Fruit fly (Drosophila melanogaster) whole organism, embryonic: Measurements from ENCODE around the gene CG9132.

ENCODE experiments used
- Asciz ChIP-seq: fragments of 200-800 bp; sonication (Bioruptor generic); optimal IDR thresholded peaks from 2 replicates; lab custom pipeline; 2017; ENCODE audit warnings: missing biosample characterization, mild to moderate bottlenecking, missing genetic modification characterization, missing genetic modification reagents
- C15 ChIP-seq: fragments of 200-800 bp; sonication (Bioruptor generic); IDR thresholded peaks from 3 replicates; pipeline ENCODE4 v1.3.6; 2022; ENCODE audit warnings: missing biosample characterization, missing genetic modification characterization
- CG10366 ChIP-seq: fragments of 200-800 bp; sonication (Bioruptor generic); IDR thresholded peaks from 2 replicates; pipeline ENCODE4 v1.3.6; 2022; ENCODE audit warnings: missing biosample characterization, missing genetic modification characterization
- CG12744 ChIP-seq: fragments of 200-800 bp; sonication (Bioruptor generic); optimal IDR thresholded peaks from 2 replicates; lab custom pipeline; 2016; ENCODE audit warnings: missing biosample characterization, missing genetic modification characterization
- CG13424 ChIP-seq: fragments of 200-800 bp; sonication (Bioruptor generic); optimal IDR thresholded peaks from 2 replicates; lab custom pipeline; 2019; ENCODE audit warnings: missing biosample characterization, mild to moderate bottlenecking, missing genetic modification characterization, moderate library complexity
- CG13894 ChIP-seq: fragments of 200-800 bp; sonication (Bioruptor generic); optimal IDR thresholded peaks from 3 replicates; lab custom pipeline; 2018; ENCODE audit warnings: missing biosample characterization, mild to moderate bottlenecking, missing genetic modification characterization, moderate library complexity
- CG1529 ChIP-seq: fragments of 200-800 bp; sonication (Bioruptor generic); optimal IDR thresholded peaks from 3 replicates; lab custom pipeline; 2018; ENCODE audit warnings: missing biosample characterization, missing genetic modification characterization
- CG1792 ChIP-seq: fragments of 200-800 bp; sonication (Bioruptor generic); optimal IDR thresholded peaks from 2 replicates; lab custom pipeline; 2016; ENCODE audit warnings: missing biosample characterization, missing genetic modification characterization
- CG1832 ChIP-seq: fragments of 200-800 bp; sonication (Bioruptor generic); optimal IDR thresholded peaks from 2 replicates; lab custom pipeline; 2017; ENCODE audit warnings: missing biosample characterization, mild to moderate bottlenecking, missing genetic modification characterization, inconsistent platforms
- CG18619 ChIP-seq: fragments of 200-800 bp; sonication (Bioruptor generic); optimal IDR thresholded peaks from 3 replicates; lab custom pipeline; 2017; ENCODE audit warnings: missing biosample characterization, mild to moderate bottlenecking, missing genetic modification characterization
- CG18764 ChIP-seq: fragments of 200-800 bp; sonication (Bioruptor generic); optimal IDR thresholded peaks from 3 replicates; lab custom pipeline; 2016; ENCODE audit warnings: missing biosample characterization, missing genetic modification characterization
- CG2120 ChIP-seq: fragments of 200-800 bp; sonication (Bioruptor generic); optimal IDR thresholded peaks from 3 replicates; lab custom pipeline; 2016; ENCODE audit warnings: missing biosample characterization, missing genetic modification characterization
- CG30431 ChIP-seq: fragments of 200-800 bp; sonication (Bioruptor generic); optimal IDR thresholded peaks from 2 replicates; lab custom pipeline; 2017; ENCODE audit warnings: missing biosample characterization, missing genetic modification characterization
- CG43689 ChIP-seq: fragments of 200-800 bp; sonication (Bioruptor generic); IDR thresholded peaks from 2 replicates; pipeline ENCODE4 v1.3.6; 2022; ENCODE audit warnings: missing biosample characterization, missing genetic modification characterization
- CG4730 ChIP-seq: fragments of 200-800 bp; sonication (Bioruptor generic); IDR thresholded peaks from 2 replicates; pipeline ENCODE4 v1.3.6; 2022; ENCODE audit warnings: missing biosample characterization, missing genetic modification characterization
- CG6654 ChIP-seq: fragments of 200-800 bp; sonication (Bioruptor generic); optimal IDR thresholded peaks from 2 replicates; lab custom pipeline; 2017; ENCODE audit warnings: missing biosample characterization, mild to moderate bottlenecking, missing genetic modification characterization
- CG6683 ChIP-seq: fragments of 200-800 bp; sonication (Bioruptor generic); optimal IDR thresholded peaks from 2 replicates; lab custom pipeline; 2017; ENCODE audit warnings: missing biosample characterization, mild to moderate bottlenecking, missing genetic modification characterization, missing genetic modification reagents
- CG6765 ChIP-seq: fragments of 200-800 bp; sonication (Bioruptor generic); optimal IDR thresholded peaks from 3 replicates; lab custom pipeline; 2017; ENCODE audit warnings: missing biosample characterization, mild to moderate bottlenecking, missing genetic modification characterization
- CG7786 ChIP-seq: fragments of 200-800 bp; sonication (Bioruptor generic); optimal IDR thresholded peaks from 2 replicates; lab custom pipeline; 2016; ENCODE audit warnings: missing biosample characterization, missing genetic modification characterization
- CTCF ChIP-seq: fragments of 200-800 bp; sonication (Bioruptor generic); optimal IDR thresholded peaks from 2 replicates; lab custom pipeline; 2017; ENCODE audit warnings: missing biosample characterization, mild to moderate bottlenecking, missing genetic modification characterization, moderate library complexity
- D19B ChIP-seq: fragments of 200-800 bp; sonication (Bioruptor generic); optimal IDR thresholded peaks from 2 replicates; lab custom pipeline; 2017; ENCODE audit warnings: missing biosample characterization, mild to moderate bottlenecking, missing genetic modification characterization
- Dbx ChIP-seq: fragments of 200-800 bp; sonication (Bioruptor generic); IDR thresholded peaks from 3 replicates; pipeline ENCODE4 v1.3.6; 2022; ENCODE audit warnings: missing biosample characterization, missing genetic modification characterization
- HLH3B ChIP-seq: fragments of 200-800 bp; sonication (Bioruptor generic); IDR thresholded peaks from 2 replicates; pipeline ENCODE4 v1.3.6; 2022; ENCODE audit warnings: missing biosample characterization, missing genetic modification characterization
- Hmr ChIP-seq: fragments of 200-800 bp; sonication (Bioruptor generic); optimal IDR thresholded peaks from 3 replicates; lab custom pipeline; 2017; ENCODE audit warnings: mild to moderate bottlenecking, missing biosample characterization, missing genetic modification reagents, missing genetic modification characterization
- Hr39 ChIP-seq: fragments of >200 bp; optimal IDR thresholded peaks from 2 replicates; lab custom pipeline; 2017
- Kr ChIP-seq: fragments of 200-800 bp; sonication (Bioruptor generic); optimal IDR thresholded peaks from 2 replicates; lab custom pipeline; 2017; ENCODE audit warnings: missing biosample characterization, mild to moderate bottlenecking, missing genetic modification characterization
- MTF-1 ChIP-seq: fragments of 200-800 bp; sonication (Bioruptor generic); optimal IDR thresholded peaks from 2 replicates; lab custom pipeline; 2018; ENCODE audit warnings: missing biosample characterization, mild to moderate bottlenecking, missing genetic modification characterization, borderline replicate concordance
- Mad ChIP-seq: fragments of 200-800 bp; sonication (Bioruptor generic); optimal IDR thresholded peaks from 2 replicates; lab custom pipeline; 2016; ENCODE audit warnings: missing biosample characterization, missing genetic modification characterization
- Med ChIP-seq: fragments of 200-800 bp; sonication (Bioruptor generic); peaks from one replicate; lab custom pipeline; 2016; ENCODE audit warnings: missing biosample characterization, missing genetic modification characterization, mild to moderate bottlenecking, inconsistent platforms, moderate library complexity
- Side ChIP-seq: fragments of 200-800 bp; sonication (Bioruptor generic); optimal IDR thresholded peaks from 2 replicates; lab custom pipeline; 2016; ENCODE audit warnings: missing biosample characterization, missing genetic modification characterization
- Sry-δ ChIP-seq: fragments of 200-800 bp; sonication (Bioruptor generic); optimal IDR thresholded peaks from 2 replicates; lab custom pipeline; 2016; ENCODE audit warnings: missing biosample characterization, missing genetic modification characterization
- Ssrp ChIP-seq: fragments of 200-800 bp; sonication (Bioruptor generic); optimal IDR thresholded peaks from 2 replicates; lab custom pipeline; 2018; ENCODE audit warnings: missing biosample characterization, mild to moderate bottlenecking, missing genetic modification characterization, moderate library complexity
- ab ChIP-seq: fragments of 200-800 bp; sonication (Bioruptor generic); optimal IDR thresholded peaks from 2 replicates; lab custom pipeline; 2016; ENCODE audit warnings: missing biosample characterization, missing genetic modification characterization
- ato ChIP-seq: fragments of 200-800 bp; sonication (Bioruptor generic); IDR thresholded peaks from 2 replicates; pipeline ENCODE4 v1.3.6; 2022; ENCODE audit warnings: missing biosample characterization, missing genetic modification characterization; ENCODE audit not compliant: partially characterized antibody
- btn ChIP-seq: fragments of 200-800 bp; sonication (Bioruptor generic); optimal IDR thresholded peaks from 2 replicates; lab custom pipeline; 2016; ENCODE audit warnings: missing biosample characterization, missing genetic modification characterization
- cas ChIP-seq: fragments of 200-800 bp; sonication (Bioruptor generic); IDR thresholded peaks from 2 replicates; pipeline ENCODE4 v1.3.6; 2022; ENCODE audit warnings: missing biosample characterization, missing genetic modification characterization
- crc ChIP-seq: fragments of 200-800 bp; sonication (Bioruptor generic); optimal IDR thresholded peaks from 2 replicates; lab custom pipeline; 2016; ENCODE audit warnings: missing biosample characterization, missing genetic modification characterization
- crp ChIP-seq, 2 experiments: fragments of 200-800 bp; sonication (Bioruptor generic); optimal IDR thresholded peaks; 2 replicates in 1 of 2; 3 replicates in 1 of 2; lab custom pipeline; 2017; ENCODE audit warnings: missing biosample characterization in 2 of 2, missing genetic modification characterization in 2 of 2, mild to moderate bottlenecking in 1 of 2, moderate library complexity in 1 of 2
- dimm ChIP-seq: fragments of 200-800 bp; sonication (Bioruptor generic); IDR thresholded peaks from 2 replicates; pipeline ENCODE4 v1.3.6; 2022; ENCODE audit warnings: missing biosample characterization, missing genetic modification characterization
- dpn ChIP-seq, 2 experiments: fragments of 200-800 bp; sonication (Bioruptor generic); optimal IDR thresholded peaks; 3 replicates each; lab custom pipeline; 2016; ENCODE audit warnings: missing biosample characterization in 2 of 2, missing genetic modification characterization in 2 of 2
- emc ChIP-seq: fragments of 200-800 bp; sonication (Bioruptor generic); optimal IDR thresholded peaks from 2 replicates; lab custom pipeline; 2016; ENCODE audit warnings: missing biosample characterization, missing genetic modification characterization
- fd3F ChIP-seq: fragments of 200-800 bp; sonication (Bioruptor generic); optimal IDR thresholded peaks from 2 replicates; lab custom pipeline; 2018; ENCODE audit warnings: missing biosample characterization, mild to moderate bottlenecking, missing genetic modification characterization, moderate library complexity
- fu2 ChIP-seq: fragments of 200-800 bp; sonication (Bioruptor generic); optimal IDR thresholded peaks from 2 replicates; lab custom pipeline; 2016; ENCODE audit warnings: missing biosample characterization, missing genetic modification characterization
- grn ChIP-seq: fragments of 200-800 bp; sonication (Bioruptor generic); optimal IDR thresholded peaks from 3 replicates; lab custom pipeline; 2017; ENCODE audit warnings: missing biosample characterization, missing genetic modification characterization
- gsb ChIP-seq: fragments of 200-800 bp; sonication (Bioruptor generic); IDR thresholded peaks from 2 replicates; pipeline ENCODE4 v1.3.6; 2022; ENCODE audit warnings: missing biosample characterization, missing genetic modification characterization
- knrl ChIP-seq: fragments of 200-800 bp; sonication (Bioruptor generic); IDR thresholded peaks from 3 replicates; pipeline ENCODE4 v1.3.6; 2022; ENCODE audit warnings: missing biosample characterization, missing genetic modification characterization; ENCODE audit not compliant: partially characterized antibody
- lmd ChIP-seq: fragments of 200-800 bp; sonication (Bioruptor generic); IDR thresholded peaks from 2 replicates; pipeline ENCODE4 v1.3.6; 2022; ENCODE audit warnings: missing biosample characterization, missing genetic modification characterization
- lola ChIP-seq, 3 experiments: fragments of >200 bp in 2 of 3; fragments of 200-800 bp in 1 of 3; sonication (Bioruptor generic) in 1 of 3; optimal IDR thresholded peaks; 2 replicates each; lab custom pipeline; 2017 to 2019; ENCODE audit warnings: missing biosample characterization in 3 of 3, missing genetic modification characterization in 3 of 3, mild to moderate bottlenecking in 1 of 3, moderate library complexity in 1 of 3
- row ChIP-seq: fragments of 200-800 bp; sonication (Bioruptor generic); IDR thresholded peaks from 3 replicates; pipeline ENCODE4 v1.3.6; 2022; ENCODE audit warnings: missing biosample characterization, missing genetic modification characterization
- sens ChIP-seq: fragments of 200-800 bp; sonication (Bioruptor generic); peaks from one replicate; lab custom pipeline; 2016; ENCODE audit warnings: missing biosample characterization, missing genetic modification characterization
- slbo ChIP-seq: fragments of 200-800 bp; sonication (Bioruptor generic); IDR thresholded peaks from 2 replicates; pipeline ENCODE4 v1.3.6; 2022; ENCODE audit warnings: missing biosample characterization, missing genetic modification characterization
- tap ChIP-seq: fragments of 200-800 bp; optimal IDR thresholded peaks from 3 replicates; lab custom pipeline; 2019; ENCODE audit warnings: missing biosample characterization, mild to moderate bottlenecking, missing genetic modification characterization, moderate library complexity
- ttk ChIP-seq: fragments of 200-800 bp; sonication (Bioruptor generic); IDR thresholded peaks from 2 replicates; pipeline ENCODE4 v2.1.2; 2022; ENCODE audit warnings: missing biosample characterization, missing genetic modification characterization

Gene CG9132

DNA sequence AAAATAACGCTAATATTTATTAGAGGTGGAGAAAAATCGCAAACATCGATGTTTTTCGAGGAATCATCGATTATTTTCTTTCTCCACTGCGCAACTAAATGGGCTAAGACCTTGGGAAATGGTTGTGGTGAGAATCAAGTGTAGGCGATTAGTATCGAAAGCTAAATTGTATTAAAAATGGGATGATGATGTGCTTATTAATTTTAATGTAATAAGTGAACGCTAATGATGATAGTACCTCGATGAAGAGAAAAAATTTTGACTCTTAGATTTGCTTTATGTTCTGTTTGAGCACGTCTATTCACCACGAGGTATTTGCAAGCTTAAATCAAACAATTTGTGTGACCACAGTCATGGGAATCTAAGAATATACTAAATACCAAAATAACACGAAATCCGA lies 2.8 kb upstream of the CG9132 start, which contains the start of the genes Rai1 and CG13005 (continued):
- TF ChIP-seq Kr: no peak
- TF ChIP-seq Mad: no peak
- TF ChIP-seq tap (tag; lab: Kevin White, UChicago): no peak
- TF ChIP-seq CG1529: no peak
- no peak for TF ChIP-seq Hmr (GFP tag; lab: Kevin White, UChicago)
- TF ChIP-seq dpn (GFP tag; optimal IDR thresholded peaks at IDR 0.05; lab: Kevin White, UChicago): no peak
- TF ChIP-seq CG1832 (GFP tag; lab: Kevin White, UChicago): no peak
- TF ChIP-seq Side (GFP tag; lab: Kevin White, UChicago): no peak
- TF ChIP-seq Dbx: no peak
- TF ChIP-seq Sry-δ (GFP tag; lab: Kevin White, UChicago): peak; percentile 88
- no peak for TF ChIP-seq CG2120 (GFP tag; lab: Kevin White, UChicago)
- no peak for TF ChIP-seq emc (GFP tag; lab: Kevin White, UChicago)
- 0 out of 3 replicates have a peak, but pooled peaks have one; percentile 33 for TF ChIP-seq row (GFP tag; lab: Robert Waterston, UW)
- no peak for TF ChIP-seq CG43689 (GFP tag; lab: Robert Waterston, UW)
- TF ChIP-seq CG6654 (GFP tag; lab: Kevin White, UChicago): no peak
- TF ChIP-seq slbo (GFP tag; lab: Robert Waterston, UW): no peak; the same call in 1 of the 2 replicates
- no peak for TF ChIP-seq C15
- no peak for TF ChIP-seq ab (GFP tag; lab: Kevin White, UChicago)
- TF ChIP-seq CG4730: no peak
- no peak for TF ChIP-seq CG1792
- no peak for TF ChIP-seq lmd (GFP tag; lab: Robert Waterston, UW)
- no peak for TF ChIP-seq crc (GFP tag; lab: Kevin White, UChicago)
- TF ChIP-seq ato: peak; percentile 72
- no peak for TF ChIP-seq sens (GFP tag; lab: Kevin White, UChicago)
- TF ChIP-seq CG18619: no peak
- no peak for TF ChIP-seq D19B (GFP tag; lab: Kevin White, UChicago)
- TF ChIP-seq ttk: no peak
- TF ChIP-seq CG30431 (GFP tag; lab: Kevin White, UChicago): no peak
- TF ChIP-seq CG18764: no peak
- no peak for TF ChIP-seq crp (GFP tag; optimal IDR thresholded peaks at IDR 0.05; lab: Kevin White, UChicago)
- TF ChIP-seq gsb: no peak
- no peak for TF ChIP-seq CG13894 (tag; lab: Kevin White, UChicago)
- peak; percentile 63 for TF ChIP-seq Med (GFP tag; lab: Kevin White, UChicago)
- no peak for TF ChIP-seq btn (GFP tag; lab: Kevin White, UChicago)
- TF ChIP-seq fd3F (GFP tag; lab: Kevin White, UChicago): no peak
- no peak for TF ChIP-seq fu2
- no peak for TF ChIP-seq CG6765 (GFP tag; lab: Kevin White, UChicago)
- TF ChIP-seq HLH3B (GFP tag; lab: Robert Waterston, UW): no peak
- no peak for TF ChIP-seq cas (GFP tag; lab: Robert Waterston, UW)
- no peak for TF ChIP-seq CG7786
- no peak for TF ChIP-seq lola (GFP tag; optimal IDR thresholded peaks at IDR 0.05; lab: Kevin White, UChicago)
- TF ChIP-seq CTCF (GFP tag; lab: Kevin White, UChicago): no peak
- TF ChIP-seq grn (GFP tag; lab: Kevin White, UChicago): no peak
- TF ChIP-seq Hr39 (lab: Kevin White, UChicago): no peak
- no peak for TF ChIP-seq CG12744 (GFP tag; lab: Kevin White, UChicago)
- no peak for TF ChIP-seq CG6683 (GFP tag; lab: Kevin White, UChicago)
- peak; percentile 82 for TF ChIP-seq knrl (GFP tag; lab: Robert Waterston, UW)
- TF ChIP-seq CG10366 (GFP tag; lab: Robert Waterston, UW): no peak
- no peak for TF ChIP-seq dimm
- TF ChIP-seq Asciz: no peak
- no peak for TF ChIP-seq CG13424 (tag; lab: Kevin White, UChicago)
- no peak for TF ChIP-seq MTF-1
- no peak for TF ChIP-seq Ssrp (tag; lab: Kevin White, UChicago)
